Worm (Caenorhabditis elegans) whole organism, L3 larva: ENCODE measurements around the gene usp-50.

Experiments
- aly-2 ChIP-seq: fragments of 150-350 bp; optimal IDR thresholded peaks from 2 replicates; lab custom pipeline; 2014; ENCODE audit warnings: missing biosample characterization, missing genetic modification characterization
- ceh-16 ChIP-seq: sonication (generic microtip); optimal IDR thresholded peaks from 2 replicates; lab custom pipeline; 2017; ENCODE audit warnings: missing biosample characterization, missing genetic modification characterization
- ceh-28 ChIP-seq: fragments of 150-350 bp; optimal IDR thresholded peaks from 2 replicates; lab custom pipeline; 2014; ENCODE audit warnings: missing biosample characterization, missing genetic modification reagents, missing genetic modification characterization
- ceh-9 ChIP-seq: sonication (generic microtip); optimal IDR thresholded peaks from 2 replicates; lab custom pipeline; 2018; ENCODE audit warnings: missing biosample characterization, missing genetic modification characterization
- daf-12 ChIP-seq: fragments of 150-350 bp; optimal IDR thresholded peaks from 2 replicates; lab custom pipeline; 2014; ENCODE audit warnings: missing biosample characterization, missing genetic modification reagents, missing genetic modification characterization
- elt-2 ChIP-seq: sonication (generic microtip); optimal IDR thresholded peaks from 2 replicates; lab custom pipeline; 2016; ENCODE audit warnings: missing genetic modification reagents, mild to moderate bottlenecking, missing genetic modification characterization, missing compliant biosample characterization
- eor-1 ChIP-seq, 2 experiments: fragments of 150-350 bp; optimal IDR thresholded peaks; 2 replicates each; lab custom pipeline; 2014 to 2018; ENCODE audit warnings: missing biosample characterization in 2 of 2, missing genetic modification characterization in 2 of 2
- fkh-10 ChIP-seq: sonication (generic microtip); optimal IDR thresholded peaks from 2 replicates; lab custom pipeline; 2017; ENCODE audit warnings: missing biosample characterization, missing genetic modification reagents, missing genetic modification characterization
- fkh-2 ChIP-seq: fragments of 150-350 bp; optimal IDR thresholded peaks from 2 replicates; lab custom pipeline; 2014; ENCODE audit warnings: missing biosample characterization, missing genetic modification reagents, missing genetic modification characterization
- fos-1 ChIP-seq: fragments of 150-350 bp; optimal IDR thresholded peaks from 2 replicates; lab custom pipeline; 2014; ENCODE audit warnings: missing biosample characterization, missing genetic modification characterization
- hmg-11 ChIP-seq: sonication (generic microtip); optimal IDR thresholded peaks from 2 replicates; lab custom pipeline; 2016; ENCODE audit warnings: missing genetic modification characterization, missing compliant biosample characterization
- jun-1 ChIP-seq: fragments of 150-350 bp; optimal IDR thresholded peaks from 2 replicates; lab custom pipeline; 2014; ENCODE audit warnings: missing biosample characterization, missing genetic modification reagents, missing genetic modification characterization
- lin-15B ChIP-seq: fragments of 150-350 bp; optimal IDR thresholded peaks from 2 replicates; lab custom pipeline; 2014; ENCODE audit warnings: missing biosample characterization, missing genetic modification characterization
- lsy-12 ChIP-seq: sonication (generic microtip); optimal IDR thresholded peaks from 2 replicates; lab custom pipeline; 2016; ENCODE audit warnings: mild to moderate bottlenecking, missing genetic modification characterization, missing compliant biosample characterization
- mml-1 ChIP-seq: fragments of 150-350 bp; sonication (generic microtip); optimal IDR thresholded peaks from 3 replicates; lab custom pipeline; 2014; ENCODE audit warnings: missing biosample characterization, missing genetic modification characterization
- nfya-1 ChIP-seq: sonication (generic microtip); optimal IDR thresholded peaks from 2 replicates; lab custom pipeline; 2017; ENCODE audit warnings: missing genetic modification characterization, mild to moderate bottlenecking, missing compliant biosample characterization, antibody characterized with exemption, moderate library complexity; ENCODE audit not compliant: insufficient read depth
- nhr-11 ChIP-seq: fragments of 150-350 bp; optimal IDR thresholded peaks from 2 replicates; lab custom pipeline; 2014; ENCODE audit warnings: missing biosample characterization, missing genetic modification characterization
- nhr-12 ChIP-seq: fragments of 150-350 bp; optimal IDR thresholded peaks from 2 replicates; lab custom pipeline; 2014; ENCODE audit warnings: missing biosample characterization, missing genetic modification characterization
- nhr-23 ChIP-seq: fragments of 150-350 bp; optimal IDR thresholded peaks from 2 replicates; lab custom pipeline; 2014; ENCODE audit warnings: missing biosample characterization, missing genetic modification reagents, missing genetic modification characterization
- nhr-237 ChIP-seq: fragments of 150-350 bp; optimal IDR thresholded peaks from 2 replicates; lab custom pipeline; 2014; ENCODE audit warnings: missing biosample characterization, missing genetic modification characterization
- nhr-25 ChIP-seq: sonication (generic microtip); optimal IDR thresholded peaks from 2 replicates; lab custom pipeline; 2017; ENCODE audit warnings: missing biosample characterization, missing genetic modification characterization
- nhr-43 ChIP-seq: sonication (generic microtip); optimal IDR thresholded peaks from 2 replicates; lab custom pipeline; 2016; ENCODE audit warnings: mild to moderate bottlenecking, missing genetic modification characterization, missing compliant biosample characterization; ENCODE audit not compliant: poor library complexity, severe bottlenecking
- nhr-76 ChIP-seq: fragments of 150-350 bp; sonication (generic microtip); optimal IDR thresholded peaks from 5 replicates; lab custom pipeline; 2014; ENCODE audit warnings: missing biosample characterization, missing genetic modification characterization
- pha-4 ChIP-seq: fragments of 150-350 bp; optimal IDR thresholded peaks from 2 replicates; lab custom pipeline; 2014; ENCODE audit warnings: missing biosample characterization, missing genetic modification reagents, missing genetic modification characterization
- sea-2 ChIP-seq: fragments of 150-350 bp; sonication (generic microtip); optimal IDR thresholded peaks from 4 replicates; lab custom pipeline; 2014; ENCODE audit warnings: missing biosample characterization, missing genetic modification reagents, missing genetic modification characterization
- skn-1 ChIP-seq: fragments of 150-350 bp; optimal IDR thresholded peaks from 2 replicates; lab custom pipeline; 2014; ENCODE audit warnings: missing biosample characterization, missing genetic modification characterization
- snpc-4 ChIP-seq: fragments of 150-350 bp; optimal IDR thresholded peaks from 2 replicates; lab custom pipeline; 2014; ENCODE audit warnings: missing biosample characterization, missing genetic modification characterization
- unc-39 ChIP-seq: sonication (generic microtip); optimal IDR thresholded peaks from 4 replicates; lab custom pipeline; 2017; ENCODE audit warnings: missing biosample characterization, missing genetic modification characterization
- zag-1 ChIP-seq: fragments of 150-350 bp; optimal IDR thresholded peaks from 2 replicates; lab custom pipeline; 2014; ENCODE audit warnings: missing biosample characterization, missing genetic modification characterization
- ztf-11 ChIP-seq: fragments of 150-350 bp; optimal IDR thresholded peaks from 2 replicates; lab custom pipeline; 2014; ENCODE audit warnings: missing biosample characterization, missing genetic modification characterization

Gene usp-50

ce11 chrV:17938978-17939377 lies 14.3 kb downstream of the usp-50 start:
- TF ChIP-seq mml-1 (no peak), nhr-237 (tag; lab: Kevin White, UChicago) (no peak)

ce11 chrV:17943877-17944472 lies 19.3 kb downstream of the usp-50 start:
- TF ChIP-seq nhr-25 (tag; lab: Kevin White, UChicago) = no peak
- no peak for TF ChIP-seq fos-1 (tag; lab: Kevin White, UChicago)
- TF ChIP-seq pha-4 (tag; lab: Kevin White, UChicago) = no peak
- no peak for TF ChIP-seq daf-12
- TF ChIP-seq nhr-23 (tag; lab: Kevin White, UChicago) = no peak
- no peak for TF ChIP-seq nhr-43 (tag; lab: Kevin White, UChicago)
- no peak for TF ChIP-seq ceh-9 (tag; lab: Kevin White, UChicago)
- TF ChIP-seq lsy-12 = no peak
- TF ChIP-seq skn-1 = no peak
- no peak for TF ChIP-seq aly-2 (tag; lab: Kevin White, UChicago)
- TF ChIP-seq jun-1 = no peak
- TF ChIP-seq nhr-76 = no peak
- TF ChIP-seq snpc-4 (tag; lab: Kevin White, UChicago) = no peak
- TF ChIP-seq nhr-11 = no peak
- TF ChIP-seq lin-15B (tag; lab: Kevin White, UChicago) = no peak

ce11 chrV:17944849-17945452 lies 20.2 kb downstream of the usp-50 start:
- TF ChIP-seq nfya-1 (tag; lab: Kevin White, UChicago) = no peak
- TF ChIP-seq fkh-10 (GFP tag; lab: Kevin White, UChicago) = no peak
- no peak for TF ChIP-seq eor-1 (tag; optimal IDR thresholded peaks at IDR 0.05; lab: Kevin White, UChicago)
- TF ChIP-seq snpc-4 (tag; lab: Kevin White, UChicago) = no peak
- TF ChIP-seq elt-2 (tag; lab: Kevin White, UChicago) = no peak
- TF ChIP-seq ceh-16 (tag; lab: Kevin White, UChicago) = no peak
- TF ChIP-seq nhr-12 (tag; lab: Kevin White, UChicago) = no peak
- no peak for TF ChIP-seq mml-1
- no peak for TF ChIP-seq ztf-11

ce11 chrV:17945460-17945859 lies 20.7 kb downstream of the usp-50 start:
- no peak for TF ChIP-seq nhr-25 (tag; lab: Kevin White, UChicago)
- TF ChIP-seq jun-1 = no peak
- no peak for TF ChIP-seq daf-12
- no peak for TF ChIP-seq sea-2 (GFP tag; lab: Kevin White, UChicago)
- no peak for TF ChIP-seq fkh-2 (tag; lab: Kevin White, UChicago)

ce11 chrV:17947266-17947665 lies 22.6 kb downstream of the usp-50 start:
- TF ChIP-seq ceh-28 (tag; lab: Kevin White, UChicago) (no peak), sea-2 (GFP tag; lab: Kevin White, UChicago) (no peak), zag-1 (tag; lab: Kevin White, UChicago) (no peak), aly-2 (tag; lab: Kevin White, UChicago) (no peak), fos-1 (tag; lab: Kevin White, UChicago) (no peak), unc-39 (tag; lab: Kevin White, UChicago) (no peak)

ce11 chrV:17948036-17948691 lies 23.4 kb downstream of the usp-50 start:
- TF ChIP-seq hmg-11 (tag; lab: Kevin White, UChicago) (peak; percentile 5), ceh-9 (tag; lab: Kevin White, UChicago) (no peak)
